Fruit fly (Drosophila melanogaster): ENCODE measurements around the gene mip130.

mip130 gene

DNA sequence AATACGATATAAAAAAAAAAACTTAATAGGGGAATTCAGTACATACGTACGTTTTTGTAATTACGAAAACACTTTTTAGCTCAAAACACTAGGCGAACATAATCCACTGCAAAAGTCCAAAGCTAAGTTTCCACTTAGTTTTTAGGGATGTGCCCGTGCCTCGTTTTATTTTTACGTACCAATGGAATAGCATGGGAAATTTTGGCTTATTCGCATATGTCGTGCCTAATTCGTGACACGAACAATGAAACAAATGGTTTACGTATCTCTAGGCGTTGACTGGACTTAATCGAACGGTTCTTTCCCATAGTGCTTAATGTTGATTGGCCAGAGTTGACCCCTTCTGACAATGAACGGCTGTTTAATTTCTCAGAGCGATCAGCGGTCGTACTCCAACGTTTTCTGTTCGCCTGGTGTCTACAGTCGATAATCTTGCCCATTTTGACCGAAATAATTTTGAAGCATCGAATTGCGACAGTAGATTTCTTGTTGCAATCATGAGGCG is 28.4 kb upstream of the mip130 start, which contains the start of gene CG14818 (continued):
- peak; percentile 42 for TF ChIP-seq az2 (GFP tag; optimal IDR thresholded peaks at IDR 0.05)
- no peak for TF ChIP-seq ATbp (GFP tag; optimal IDR thresholded peaks at IDR 0.05)
- peak; percentile 45 for TF ChIP-seq dmrt11E (tag; optimal IDR thresholded peaks at IDR 0.05)
- peak; percentile 72 for TF ChIP-seq Dbx (GFP tag; IDR thresholded peaks at IDR 0.05)
- peak; percentile 65 for TF ChIP-seq ssp (GFP tag; IDR thresholded peaks at IDR 0.05)
- peak; percentile 55 for TF ChIP-seq CG10654 (GFP tag; optimal IDR thresholded peaks at IDR 0.05)
- TF ChIP-seq CG8924 (tag; optimal IDR thresholded peaks at IDR 0.05), result peak; percentile 6
- peak; percentile 66 for TF ChIP-seq HLH3B (GFP tag; IDR thresholded peaks at IDR 0.05)
- TF ChIP-seq lilli (GFP tag; optimal IDR thresholded peaks at IDR 0.05), result peak; percentile 72
- TF ChIP-seq CG4360 (GFP tag; IDR thresholded peaks at IDR 0.05), result no peak
- peak; percentile 66 for TF ChIP-seq hb (GFP tag; IDR thresholded peaks at IDR 0.05; ENCODE audit: partially characterized antibody)
- peak; percentile 53 for TF ChIP-seq Atf-2 (GFP tag; optimal IDR thresholded peaks at IDR 0.05)
- TF ChIP-seq caup (GFP tag; optimal IDR thresholded peaks at IDR 0.05; ENCODE audit: severe bottlenecking), result peak; percentile 72
- no peak for TF ChIP-seq CG15011 (GFP tag; optimal IDR thresholded peaks at IDR 0.05)
- TF ChIP-seq D19A (tag; optimal IDR thresholded peaks at IDR 0.05), result peak; percentile 0
- peak; percentile 67; the same call in 2 of the 3 replicates for TF ChIP-seq ken (GFP tag; IDR thresholded peaks at IDR 0.05)
- 0 out of 2 replicates have a peak, but pooled peaks have one; percentile 17 for TF ChIP-seq CG17612 (GFP tag; IDR thresholded peaks at IDR 0.05)
- peak in 1 of 2 experiments; percentile 81 for TF ChIP-seq insv (GFP tag; optimal IDR thresholded peaks at IDR 0.05)
- TF ChIP-seq kay (GFP tag; optimal IDR thresholded peaks at IDR 0.05), result no peak
- no peak for TF ChIP-seq usp (GFP tag; optimal IDR thresholded peaks at IDR 0.05)
- TF ChIP-seq CG5180 (GFP tag; optimal IDR thresholded peaks at IDR 0.05), result no peak
- TF ChIP-seq stc (GFP tag; IDR thresholded peaks at IDR 0.05), result 0 out of 2 replicates have a peak, but pooled peaks have one; percentile 29
- TF ChIP-seq MESR4 (GFP tag; optimal IDR thresholded peaks at IDR 0.05), result no peak
- TF ChIP-seq onecut (GFP tag; IDR thresholded peaks at IDR 0.05), result no peak; the same call in 1 of the 2 replicates
- TF ChIP-seq btn (GFP tag; optimal IDR thresholded peaks at IDR 0.05), result no peak
- TF ChIP-seq pb (GFP tag; optimal IDR thresholded peaks at IDR 0.05), result peak; percentile 7
- TF ChIP-seq CG10565 (GFP tag; optimal IDR thresholded peaks at IDR 0.05), result no peak
- TF ChIP-seq so (GFP tag; IDR thresholded peaks at IDR 0.05), result 0 out of 3 replicates have a peak, but pooled peaks have one; percentile 39
- peak; percentile 56 for TF ChIP-seq CG6689 (GFP tag; IDR thresholded peaks at IDR 0.05)
- no peak for TF ChIP-seq CG6175 (GFP tag; IDR thresholded peaks at IDR 0.05)
- peak; percentile 45 for TF ChIP-seq CG12071 (GFP tag; optimal IDR thresholded peaks at IDR 0.05)
- TF ChIP-seq unc-4 (GFP tag; IDR thresholded peaks at IDR 0.05; ENCODE audit: partially characterized antibody), result peak; percentile 88
- peak; percentile 54 for TF ChIP-seq CG9727 (GFP tag; optimal IDR thresholded peaks at IDR 0.05)
- TF ChIP-seq sr (GFP tag; IDR thresholded peaks at IDR 0.05), result no peak
- TF ChIP-seq Mad (GFP tag; optimal IDR thresholded peaks at IDR 0.05), result peak; percentile 53
- TF ChIP-seq ems (GFP tag; optimal IDR thresholded peaks at IDR 0.05), result peak; percentile 38
- no peak for TF ChIP-seq org-1 (GFP tag; optimal IDR thresholded peaks at IDR 0.05)
- no peak for TF ChIP-seq dimm (GFP tag; IDR thresholded peaks at IDR 0.05)
- peak; percentile 61 for TF ChIP-seq CG15696 (tag; optimal IDR thresholded peaks at IDR 0.05)
- no peak for TF ChIP-seq CG4854 (GFP tag; optimal IDR thresholded peaks at IDR 0.05)
- no peak for TF ChIP-seq Lpt (GFP tag; optimal IDR thresholded peaks at IDR 0.05)
- TF ChIP-seq CG14710 (tag; optimal IDR thresholded peaks at IDR 0.05), result peak; percentile 43
- peak; percentile 86 for TF ChIP-seq sna (GFP tag; IDR thresholded peaks at IDR 0.05; ENCODE audit: partially characterized antibody)
- peak; percentile 82 for TF ChIP-seq Rfx (GFP tag; IDR thresholded peaks at IDR 0.05)
- peak; percentile 69 for TF ChIP-seq CG13424 (tag; optimal IDR thresholded peaks at IDR 0.05)
- peak; percentile 25 for TF ChIP-seq luna (GFP tag; optimal IDR thresholded peaks at IDR 0.05)
- TF ChIP-seq CrebB (tag; optimal IDR thresholded peaks at IDR 0.05), result no peak
- no peak for TF ChIP-seq CG10274 (GFP tag; optimal IDR thresholded peaks at IDR 0.05)
- peak; percentile 77; the same call in 2 of the 3 replicates for TF ChIP-seq zfh1 (GFP tag; IDR thresholded peaks at IDR 0.05)
- TF ChIP-seq CG14050 (GFP tag; IDR thresholded peaks at IDR 0.05), result no peak
- TF ChIP-seq Abd-B (GFP tag; optimal IDR thresholded peaks at IDR 0.05), result peak; percentile 79
